Fruit fly (Drosophila melanogaster) whole organism, wandering third instar larva: ENCODE measurements around the gene CG6527.

Source experiments
- Hr78 ChIP-seq: fragments of >200 bp; optimal IDR thresholded peaks from 2 replicates; lab custom pipeline; 2017; ENCODE audit warnings: missing biosample characterization, missing genetic modification characterization
- dsf ChIP-seq: sonication (Bioruptor generic); optimal IDR thresholded peaks from 2 replicates; lab custom pipeline; 2016; ENCODE audit warnings: missing biosample characterization, missing genetic modification characterization, borderline replicate concordance
- foxo ChIP-seq, 2 experiments: fragments of 200-800 bp; sonication (Bioruptor generic); optimal IDR thresholded peaks; 2 replicates in 1 of 2; 3 replicates in 1 of 2; lab custom pipeline; 2016 to 2017; ENCODE audit warnings: missing biosample characterization in 2 of 2, missing genetic modification characterization in 2 of 2
- fru ChIP-seq: fragments of 200-800 bp; sonication (Bioruptor generic); optimal IDR thresholded peaks from 3 replicates; lab custom pipeline; 2016; ENCODE audit warnings: missing biosample characterization, mild to moderate bottlenecking, missing genetic modification characterization
- lola ChIP-seq: fragments of >200 bp; optimal IDR thresholded peaks from 2 replicates; lab custom pipeline; 2017; ENCODE audit warnings: missing biosample characterization, missing genetic modification characterization
- psq ChIP-seq: fragments of 200-800 bp; sonication (Bioruptor generic); optimal IDR thresholded peaks from 3 replicates; lab custom pipeline; 2017; ENCODE audit warnings: missing biosample characterization, mild to moderate bottlenecking, missing genetic modification characterization, moderate library complexity

DNA sequence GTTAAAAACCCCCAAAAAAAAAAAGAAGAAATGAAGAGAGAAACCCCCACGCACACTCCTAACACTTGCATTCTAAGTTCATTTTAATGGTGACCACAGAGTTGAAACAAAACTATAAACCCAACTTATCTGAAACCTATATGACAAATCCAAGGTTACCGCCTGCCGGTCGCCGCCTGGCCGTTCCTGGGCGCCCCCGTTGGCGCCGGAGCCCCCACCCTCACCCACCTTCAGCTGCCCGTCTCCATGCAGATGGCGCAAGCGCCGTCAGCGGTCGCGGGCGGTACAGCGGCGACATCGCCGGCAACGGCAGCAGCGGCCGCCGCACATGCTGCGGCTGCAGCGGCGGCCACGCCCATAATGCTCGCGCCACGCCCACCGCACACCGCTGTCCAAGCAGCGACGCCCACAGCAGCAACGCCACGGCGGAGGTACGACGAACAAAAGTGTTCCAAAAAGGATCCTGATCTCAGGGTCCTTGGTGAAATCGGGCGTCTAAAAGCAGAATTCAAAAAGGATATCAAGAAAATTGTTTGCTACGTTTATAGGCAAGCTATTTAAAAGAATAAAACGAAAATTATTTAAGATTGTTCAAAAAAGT lies 22.9 kb upstream of the CG6527 start:
- no peak for TF ChIP-seq psq (GFP tag; lab: Kevin White, UChicago)
- TF ChIP-seq lola (GFP tag; lab: Kevin White, UChicago): no peak
- no peak for TF ChIP-seq fru (GFP tag; lab: Kevin White, UChicago)
- no peak for TF ChIP-seq Hr78 (GFP tag; lab: Kevin White, UChicago)
- TF ChIP-seq dsf (GFP tag; lab: Kevin White, UChicago): no peak
- TF ChIP-seq foxo (GFP tag; optimal IDR thresholded peaks at IDR 0.05; lab: Kevin White, UChicago): no peak
